Worm (Caenorhabditis elegans) whole organism, midembryonic: ENCODE results near the gene F23A7.8.

Experiments
- cog-1 ChIP-seq: sonication (generic microtip); optimal IDR thresholded peaks from 2 replicates; lab custom pipeline; 2016; ENCODE audit warnings: missing genetic modification characterization, missing compliant biosample characterization
- klf-2 ChIP-seq: fragments of 200-800 bp; sonication (Bioruptor generic); conservative IDR thresholded peaks from 2 replicates; pipeline ENCODE4 v1.3.6; 2022; ENCODE audit warnings: missing genetic modification reagents, missing genetic modification characterization, missing compliant biosample characterization
- med-1 ChIP-seq: sonication (generic microtip); optimal IDR thresholded peaks from 2 replicates; lab custom pipeline; 2017; ENCODE audit warnings: missing genetic modification characterization, mild to moderate bottlenecking, missing compliant biosample characterization, antibody characterized with exemption, missing genetic modification reagents; ENCODE audit not compliant: insufficient read depth

DNA sequence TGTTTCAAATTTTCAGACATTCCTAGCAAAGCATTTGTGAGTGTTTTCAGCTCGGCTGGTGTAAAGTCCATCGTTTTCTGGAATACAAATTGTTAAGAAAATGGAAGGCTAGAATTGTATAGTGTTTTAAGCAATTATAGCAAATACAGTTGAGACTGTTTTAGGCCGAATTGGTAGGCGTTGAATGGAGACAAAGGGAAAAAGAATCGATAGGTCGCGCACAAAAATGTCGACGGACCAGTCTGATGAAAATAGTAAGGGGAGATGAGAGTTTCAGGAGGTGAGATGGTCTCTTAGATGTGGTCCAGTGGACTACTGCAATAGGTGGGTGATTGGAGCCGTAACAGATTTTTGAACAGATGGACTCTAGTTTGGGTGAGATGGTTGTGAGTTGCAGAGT lies 27.5 kb downstream of the F23A7.8 start:
- TF ChIP-seq cog-1 (tag; lab: Kevin White, UChicago) = no peak
- TF ChIP-seq klf-2 (GFP tag; lab: Robert Waterston, UW) = no peak
- TF ChIP-seq med-1 (GFP tag; lab: Kevin White, UChicago) = no peak
